Worm (Caenorhabditis elegans) whole organism, L4 larva: ENCODE data around the gene clec-78.

Experiments
- F37D6.2 ChIP-seq: sonication (generic microtip); optimal IDR thresholded peaks from 2 replicates; lab custom pipeline; 2016; ENCODE audit warnings: mild to moderate bottlenecking, missing genetic modification characterization, missing compliant biosample characterization
- F44E2.7 ChIP-seq: fragments of 200-800 bp; sonication (Bioruptor generic); IDR thresholded peaks from 2 replicates; pipeline ENCODE4 v2.1.2; 2022; ENCODE audit warnings: missing genetic modification characterization, missing compliant biosample characterization
- T20F7.1 ChIP-seq: fragments of 200-800 bp; sonication (Bioruptor generic); optimal IDR thresholded peaks from 2 replicates; lab custom pipeline; 2018; ENCODE audit warnings: mild to moderate bottlenecking, missing genetic modification characterization, missing compliant biosample characterization
- T26A8.4 ChIP-seq: fragments of 200-800 bp; sonication (Bioruptor generic); IDR thresholded peaks from 2 replicates; pipeline ENCODE4 v1.3.6; 2022; ENCODE audit warnings: missing genetic modification characterization, missing compliant biosample characterization
- Y75B8A.6 ChIP-seq: fragments of 200-800 bp; sonication (Bioruptor generic); IDR thresholded peaks from 2 replicates; pipeline ENCODE4 v1.3.6; 2022; ENCODE audit warnings: missing genetic modification reagents, missing genetic modification characterization, missing compliant biosample characterization
- ZK546.5 ChIP-seq, 2 experiments: sonication (generic microtip); optimal IDR thresholded peaks; 2 replicates each; lab custom pipeline; 2017; ENCODE audit warnings: missing biosample characterization in 2 of 2, missing genetic modification characterization in 2 of 2
- aly-2 ChIP-seq: sonication (generic microtip); optimal IDR thresholded peaks from 2 replicates; lab custom pipeline; 2018; ENCODE audit warnings: missing biosample characterization, missing genetic modification characterization
- arid-1 ChIP-seq: fragments of 200-800 bp; sonication (Bioruptor generic); conservative IDR thresholded peaks from 2 replicates; pipeline ENCODE4 v1.3.6; 2022; ENCODE audit warnings: missing genetic modification reagents, missing genetic modification characterization, missing compliant biosample characterization
- ceh-20 ChIP-seq: fragments of 200-800 bp; sonication (Bioruptor generic); IDR thresholded peaks from 2 replicates; pipeline ENCODE4 v1.3.6; 2022; ENCODE audit warnings: missing genetic modification reagents, missing genetic modification characterization, missing compliant biosample characterization
- ceh-28 ChIP-seq: fragments of 150-350 bp; optimal IDR thresholded peaks from 2 replicates; lab custom pipeline; 2014; ENCODE audit warnings: missing biosample characterization, missing genetic modification reagents, missing genetic modification characterization
- ceh-32 ChIP-seq: sonication (generic microtip); optimal IDR thresholded peaks from 2 replicates; lab custom pipeline; 2016; ENCODE audit warnings: mild to moderate bottlenecking, missing genetic modification characterization, missing compliant biosample characterization; ENCODE audit not compliant: poor library complexity
- ceh-62 ChIP-seq: sonication (generic microtip); optimal IDR thresholded peaks from 2 replicates; lab custom pipeline; 2017; ENCODE audit warnings: missing biosample characterization, missing genetic modification characterization
- ceh-82 ChIP-seq: sonication (generic microtip); optimal IDR thresholded peaks from 2 replicates; lab custom pipeline; 2017; ENCODE audit warnings: missing biosample characterization, missing genetic modification characterization
- ces-1 ChIP-seq: fragments of 150-350 bp; sonication (generic microtip); optimal IDR thresholded peaks from 4 replicates; lab custom pipeline; 2014; ENCODE audit warnings: missing biosample characterization, missing genetic modification reagents, missing genetic modification characterization
- daf-16 ChIP-seq, 3 experiments: sonication (generic microtip); optimal IDR thresholded peaks; 2 replicates each; lab custom pipeline; 2016 to 2017; ENCODE audit warnings: missing genetic modification characterization in 3 of 3, missing genetic modification reagents in 3 of 3, mild to moderate bottlenecking in 2 of 3, missing compliant biosample characterization in 2 of 3, missing biosample characterization in 1 of 3, moderate library complexity in 1 of 3
- dmd-9 ChIP-seq: fragments of 200-800 bp; sonication (Bioruptor generic); IDR thresholded peaks from 2 replicates; pipeline ENCODE4 v1.3.6; 2022; ENCODE audit warnings: missing genetic modification reagents, missing genetic modification characterization, missing compliant biosample characterization
- gei-8 ChIP-seq: fragments of 200-800 bp; sonication (Bioruptor generic); optimal IDR thresholded peaks from 2 replicates; lab custom pipeline; 2018; ENCODE audit warnings: mild to moderate bottlenecking, missing genetic modification characterization, missing compliant biosample characterization
- hif-1 ChIP-seq, 2 experiments: sonication (generic microtip); optimal IDR thresholded peaks; 2 replicates each; lab custom pipeline; 2016 to 2017; ENCODE audit warnings: missing compliant biosample characterization in 2 of 2, missing genetic modification characterization in 2 of 2, missing genetic modification reagents in 2 of 2, missing genotype in 2 of 2, mild to moderate bottlenecking in 1 of 2
- hlh-11 ChIP-seq: fragments of 200-800 bp; sonication (Bioruptor generic); optimal IDR thresholded peaks from 2 replicates; lab custom pipeline; 2018; ENCODE audit warnings: mild to moderate bottlenecking, missing genetic modification characterization, missing compliant biosample characterization
- hmg-1.1 ChIP-seq: fragments of 200-800 bp; sonication (Bioruptor generic); IDR thresholded peaks from 2 replicates; pipeline ENCODE4 v1.3.6; 2022; ENCODE audit warnings: missing genetic modification reagents, missing genetic modification characterization, missing compliant biosample characterization
- jun-1 ChIP-seq: fragments of 150-350 bp; optimal IDR thresholded peaks from 2 replicates; lab custom pipeline; 2014; ENCODE audit warnings: missing biosample characterization, missing genetic modification reagents, missing genetic modification characterization
- lin-15B ChIP-seq: fragments of 150-350 bp; sonication (generic microtip); optimal IDR thresholded peaks from 3 replicates; lab custom pipeline; 2014; ENCODE audit warnings: missing biosample characterization, missing genetic modification characterization
- lin-39 ChIP-seq: fragments of 150-350 bp; optimal IDR thresholded peaks from 2 replicates; lab custom pipeline; 2014; ENCODE audit warnings: missing biosample characterization, missing genetic modification reagents, missing genetic modification characterization
- lsy-2 ChIP-seq, 2 experiments: fragments of 150-350 bp in 1 of 2; sonication (generic microtip) in 1 of 2; optimal IDR thresholded peaks; 2 replicates each; lab custom pipeline; 2014 to 2017; ENCODE audit warnings: missing biosample characterization in 2 of 2, missing genetic modification characterization in 2 of 2
- madf-5 ChIP-seq, 2 experiments: fragments of 200-800 bp; sonication (Bioruptor generic); IDR thresholded peaks; 2 replicates each; pipeline ENCODE4 v1.3.6; 2022; ENCODE audit warnings: missing compliant biosample characterization in 2 of 2, missing genetic modification characterization in 2 of 2
- madf-9 ChIP-seq: fragments of 200-800 bp; sonication (Bioruptor generic); conservative IDR thresholded peaks from 2 replicates; pipeline ENCODE4 v1.3.6; 2022; ENCODE audit warnings: missing genetic modification reagents, missing genetic modification characterization, missing compliant biosample characterization
- mes-2 ChIP-seq: sonication (generic microtip); optimal IDR thresholded peaks from 2 replicates; lab custom pipeline; 2016; ENCODE audit warnings: missing genotype, mild to moderate bottlenecking, missing genetic modification characterization, missing compliant biosample characterization; ENCODE audit not compliant: poor library complexity, severe bottlenecking
- mxl-3 ChIP-seq: fragments of 200-800 bp; sonication (Bioruptor generic); optimal IDR thresholded peaks from 2 replicates; lab custom pipeline; 2018; ENCODE audit warnings: mild to moderate bottlenecking, missing genetic modification characterization, missing compliant biosample characterization
- nhr-237 ChIP-seq: sonication (generic microtip); optimal IDR thresholded peaks from 2 replicates; lab custom pipeline; 2017; ENCODE audit warnings: missing biosample characterization, missing genetic modification characterization
- nhr-42 ChIP-seq: fragments of 200-800 bp; sonication (Bioruptor generic); IDR thresholded peaks from 2 replicates; pipeline ENCODE4 v1.3.6; 2022; ENCODE audit warnings: missing genetic modification characterization, missing compliant biosample characterization
- nhr-48 ChIP-seq: sonication (generic microtip); optimal IDR thresholded peaks from 2 replicates; lab custom pipeline; 2016; ENCODE audit warnings: mild to moderate bottlenecking, missing genetic modification characterization, missing compliant biosample characterization
- nhr-76 ChIP-seq: fragments of 150-350 bp; optimal IDR thresholded peaks from 2 replicates; lab custom pipeline; 2014; ENCODE audit warnings: missing biosample characterization, missing genetic modification characterization
- nhr-77 ChIP-seq: fragments of 150-350 bp; optimal IDR thresholded peaks from 2 replicates; lab custom pipeline; 2014; ENCODE audit warnings: missing biosample characterization, missing genetic modification characterization
- php-3 ChIP-seq: fragments of 200-800 bp; sonication (Bioruptor generic); IDR thresholded peaks from 2 replicates; pipeline ENCODE4 v1.3.6; 2022; ENCODE audit warnings: missing genetic modification reagents, missing genetic modification characterization, missing compliant biosample characterization
- pqm-1 ChIP-seq: sonication (generic microtip); optimal IDR thresholded peaks from 2 replicates; lab custom pipeline; 2017; ENCODE audit warnings: missing biosample characterization, missing genetic modification characterization
- rbr-2 ChIP-seq: sonication (generic microtip); optimal IDR thresholded peaks from 2 replicates; lab custom pipeline; 2016; ENCODE audit warnings: missing genotype, missing genetic modification characterization, missing compliant biosample characterization
- saeg-2 ChIP-seq: fragments of 200-800 bp; sonication (Bioruptor generic); IDR thresholded peaks from 2 replicates; pipeline ENCODE4 v1.3.6; 2022; ENCODE audit warnings: missing genetic modification reagents, missing genetic modification characterization, missing compliant biosample characterization
- sdz-12 ChIP-seq: fragments of 200-800 bp; sonication (Bioruptor generic); optimal IDR thresholded peaks from 2 replicates; lab custom pipeline; 2018; ENCODE audit warnings: mild to moderate bottlenecking, missing genetic modification characterization, missing compliant biosample characterization
- set-16 ChIP-seq: fragments of 200-800 bp; sonication (Bioruptor generic); IDR thresholded peaks from 2 replicates; pipeline ENCODE4 v1.3.6; 2022; ENCODE audit warnings: missing genetic modification reagents, missing genetic modification characterization, missing compliant biosample characterization
- skn-1 ChIP-seq: fragments of 150-350 bp; optimal IDR thresholded peaks from 2 replicates; lab custom pipeline; 2014; ENCODE audit warnings: missing biosample characterization, missing genetic modification characterization
- spr-1 ChIP-seq: sonication (generic microtip); optimal IDR thresholded peaks from 2 replicates; lab custom pipeline; 2016; ENCODE audit warnings: mild to moderate bottlenecking, missing genetic modification characterization, missing compliant biosample characterization
- tag-97 ChIP-seq: fragments of 200-800 bp; sonication (Bioruptor generic); IDR thresholded peaks from 2 replicates; pipeline ENCODE4 v1.3.6; 2022; ENCODE audit warnings: missing genetic modification characterization, missing compliant biosample characterization
- unc-39 ChIP-seq: sonication (generic microtip); optimal IDR thresholded peaks from 2 replicates; lab custom pipeline; 2017; ENCODE audit warnings: missing biosample characterization, missing genetic modification characterization
- vab-7 ChIP-seq: fragments of 200-800 bp; sonication (Bioruptor generic); IDR thresholded peaks from 2 replicates; pipeline ENCODE4 v1.3.6; 2022; ENCODE audit warnings: missing genetic modification reagents, missing genetic modification characterization, missing compliant biosample characterization
- zfp-3 ChIP-seq: fragments of 200-800 bp; sonication (Bioruptor generic); conservative IDR thresholded peaks from 2 replicates; pipeline ENCODE4 v1.3.6; 2022; ENCODE audit warnings: missing genetic modification reagents, missing genetic modification characterization, missing compliant biosample characterization
- zip-2 ChIP-seq: fragments of 150-350 bp; optimal IDR thresholded peaks from 2 replicates; lab custom pipeline; 2014; ENCODE audit warnings: missing biosample characterization, missing genetic modification characterization
- ztf-7 ChIP-seq: fragments of 150-350 bp; optimal IDR thresholded peaks from 2 replicates; lab custom pipeline; 2014; ENCODE audit warnings: missing biosample characterization, missing genetic modification characterization

Gene clec-78

DNA sequence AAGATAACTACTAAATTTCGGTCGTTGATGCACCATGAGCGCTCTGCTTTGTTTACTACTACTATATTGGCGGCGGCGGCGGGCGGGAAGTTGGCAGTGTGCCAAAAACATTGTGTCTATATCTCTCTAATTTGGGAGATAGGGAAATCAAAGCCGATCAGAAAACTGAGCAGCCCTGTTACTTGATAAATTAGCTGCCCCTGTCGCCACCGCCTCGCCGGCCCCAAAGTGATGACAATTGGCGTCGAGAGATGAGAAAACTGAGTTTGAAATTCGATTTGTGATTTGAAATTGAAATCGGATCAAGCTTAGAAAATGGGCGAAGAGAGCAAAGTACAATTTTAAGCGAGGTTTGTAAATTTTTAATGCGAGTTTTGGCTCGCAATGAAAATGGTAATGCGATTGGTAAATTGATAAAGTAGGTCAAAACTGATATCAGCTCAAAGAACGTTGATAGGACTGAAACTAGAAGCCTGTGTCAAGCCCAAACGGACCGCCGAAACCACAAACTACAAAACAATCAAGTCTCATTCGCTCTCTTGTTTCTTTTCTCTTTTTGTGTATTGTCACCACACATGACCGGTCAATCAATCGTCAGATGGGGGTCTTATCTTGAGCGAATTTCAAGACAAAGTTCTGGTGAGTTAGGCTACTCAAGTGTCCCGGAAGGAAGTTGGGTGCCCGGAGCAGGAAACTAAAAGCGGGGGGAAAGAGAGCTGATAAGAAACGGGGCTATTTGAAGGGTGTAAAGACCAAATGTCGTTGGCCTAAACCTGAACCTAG lies 38.4 kb downstream of the clec-78 start (continued):
- TF ChIP-seq daf-16 (GFP tag; optimal IDR thresholded peaks at IDR 0.05; lab: Kevin White, UChicago) (peak in 1 of 2 experiments; percentile 20), daf-16 (tag; optimal IDR thresholded peaks at IDR 0.05; lab: Kevin White, UChicago) (peak; percentile 57), madf-9 (GFP tag; lab: Robert Waterston, UW) (no peak), rbr-2 (tag; lab: Kevin White, UChicago) (no peak), nhr-48 (tag; lab: Kevin White, UChicago) (no peak), T20F7.1 (GFP tag; lab: Kevin White, UChicago) (no peak), madf-5 (GFP tag; IDR thresholded peaks at IDR 0.05; lab: Robert Waterston, UW) (no peak), spr-1 (no peak), ceh-62 (tag; lab: Kevin White, UChicago) (no peak), nhr-42 (GFP tag; lab: Robert Waterston, UW) (no peak), gei-8 (no peak), ceh-28 (no peak), lin-39 (tag; lab: Kevin White, UChicago) (no peak), php-3 (GFP tag; lab: Robert Waterston, UW) (no peak), hmg-1.1 (GFP tag; lab: Robert Waterston, UW) (no peak), F37D6.2 (tag; lab: Kevin White, UChicago) (no peak), ces-1 (GFP tag; lab: Kevin White, UChicago) (no peak), ztf-7 (tag; lab: Kevin White, UChicago) (no peak), zip-2 (tag; lab: Kevin White, UChicago) (no peak), tag-97 (GFP tag; lab: Robert Waterston, UW) (no peak)

DNA sequence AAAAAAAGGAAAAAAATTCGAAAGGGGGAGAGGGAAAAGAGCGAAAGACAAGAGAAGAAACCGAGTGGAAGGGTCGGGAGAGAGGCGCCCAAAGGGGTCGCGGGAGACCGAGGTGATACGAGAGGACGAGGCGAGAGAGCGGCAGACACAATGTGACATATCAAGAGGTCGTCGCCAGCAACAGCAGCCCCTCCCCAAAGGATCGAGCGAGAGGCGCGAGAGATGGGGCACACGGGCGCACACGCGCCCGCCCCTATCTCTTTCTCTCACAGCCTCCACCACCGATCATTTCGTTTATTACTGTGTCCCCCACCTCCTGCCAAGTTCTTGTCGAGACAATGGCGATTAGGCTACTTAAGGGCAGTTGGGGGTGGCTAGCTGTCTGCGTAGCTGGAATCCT lies 39.3 kb downstream of the clec-78 start:
- TF ChIP-seq ceh-32 (no peak), set-16 (peak; percentile 99), ZK546.5 (tag; optimal IDR thresholded peaks at IDR 0.05; lab: Kevin White, UChicago) (no peak), hlh-11 (peak; percentile 95), jun-1 (tag; lab: Kevin White, UChicago) (peak; percentile 11), skn-1 (tag; lab: Kevin White, UChicago) (no peak), lsy-2 (tag; optimal IDR thresholded peaks at IDR 0.05; lab: Kevin White, UChicago) (peak in 1 of 2 experiments; percentile 48), F37D6.2 (tag; lab: Kevin White, UChicago) (no peak), rbr-2 (tag; lab: Kevin White, UChicago) (peak; percentile 63), zfp-3 (GFP tag; lab: Robert Waterston, UW) (0 out of 2 replicates have a peak, but pooled peaks have one; percentile 33), nhr-77 (tag; lab: Kevin White, UChicago) (no peak), unc-39 (tag; lab: Kevin White, UChicago) (no peak), mes-2 (tag; lab: Kevin White, UChicago) (no peak), sdz-12 (GFP tag; lab: Kevin White, UChicago) (no peak), dmd-9 (GFP tag; lab: Robert Waterston, UW) (no peak), ces-1 (GFP tag; lab: Kevin White, UChicago) (no peak), nhr-237 (tag; lab: Kevin White, UChicago) (no peak), lin-15B (tag; lab: Kevin White, UChicago) (no peak), ceh-82 (tag; lab: Kevin White, UChicago) (no peak), F44E2.7 (GFP tag; lab: Robert Waterston, UW) (0 out of 2 replicates have a peak, but pooled peaks have one; percentile 36), mxl-3 (GFP tag; lab: Kevin White, UChicago) (peak; percentile 94), T26A8.4 (GFP tag; lab: Robert Waterston, UW) (peak; percentile 76), daf-16 (GFP tag; optimal IDR thresholded peaks at IDR 0.05; lab: Kevin White, UChicago) (no peak), daf-16 (tag; optimal IDR thresholded peaks at IDR 0.05; lab: Kevin White, UChicago) (peak; percentile 60), zip-2 (tag; lab: Kevin White, UChicago) (no peak), ceh-20 (GFP tag; lab: Robert Waterston, UW) (peak; percentile 47; the same call in 1 of the 2 replicates), arid-1 (0 out of 2 replicates have a peak, but pooled peaks have one; percentile 35), aly-2 (tag; lab: Kevin White, UChicago) (no peak), saeg-2 (GFP tag; lab: Robert Waterston, UW) (0 out of 2 replicates have a peak, but pooled peaks have one; percentile 54), vab-7 (GFP tag; lab: Robert Waterston, UW) (no peak), hif-1 (tag; optimal IDR thresholded peaks at IDR 0.05; lab: Kevin White, UChicago) (peak; percentile 4 to 93), pqm-1 (tag; lab: Kevin White, UChicago) (peak; percentile 8), ztf-7 (tag; lab: Kevin White, UChicago) (no peak), Y75B8A.6 (GFP tag; lab: Robert Waterston, UW) (no peak), nhr-76 (tag; lab: Kevin White, UChicago) (no peak), nhr-42 (GFP tag; lab: Robert Waterston, UW) (0 out of 2 replicates have a peak, but pooled peaks have one; percentile 34)
